Worm (Caenorhabditis elegans): ENCODE results near the gene dhhc-4.
A peak's percentile ranks its signal among the peaks of the same experiment; 100 is the strongest.

The dhhc-4 gene

DNA sequence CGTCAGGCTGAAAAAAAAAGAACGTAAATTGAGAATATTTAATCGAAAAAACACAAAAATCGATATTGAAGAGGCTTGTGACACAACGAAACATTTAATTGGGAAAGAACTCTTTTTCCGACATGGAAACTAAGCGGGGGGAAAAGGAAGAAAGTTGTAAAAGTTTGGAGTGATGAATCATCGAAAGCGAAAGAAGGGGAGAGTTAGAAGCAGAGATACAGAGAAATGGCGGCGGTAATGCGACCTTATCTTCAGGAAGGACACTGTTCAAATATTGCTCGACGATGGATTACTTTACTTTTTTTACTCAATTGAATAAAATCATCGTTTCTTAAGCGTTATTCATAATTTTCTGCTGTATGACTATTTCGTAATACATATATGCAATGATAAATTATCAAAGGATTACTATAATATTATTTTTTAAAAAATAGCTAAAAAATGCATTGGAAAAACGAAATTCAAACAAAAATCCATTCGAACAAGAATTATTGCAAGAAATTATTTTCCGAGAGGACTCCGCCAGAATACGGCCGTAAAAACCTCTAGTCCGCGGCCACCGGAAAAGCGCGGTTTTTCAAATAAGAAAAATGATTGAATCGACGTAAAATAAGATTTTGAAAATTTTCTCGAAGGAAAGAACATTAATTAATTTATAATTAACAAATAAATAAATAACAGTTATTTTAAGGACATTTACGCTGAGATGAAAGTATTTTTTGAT lies at the start of gene dhhc-4 (continued):
- TF ChIP-seq ces-1 (GFP tag; optimal IDR thresholded peaks at IDR 0.05) (no peak), hpl-2 (GFP tag; optimal IDR thresholded peaks at IDR 0.05) (no peak), ceh-82 (tag; optimal IDR thresholded peaks at IDR 0.05) (peak; percentile 52 to 58 (median 55)), mep-1 (tag; optimal IDR thresholded peaks at IDR 0.05) (peak; percentile 52), irx-1 (tag; optimal IDR thresholded peaks at IDR 0.05) (peak; percentile 95), nhr-19 (GFP tag; conservative IDR thresholded peaks at IDR 0.05) (peak; percentile 90), lin-13 (GFP tag; optimal IDR thresholded peaks at IDR 0.05) (no peak), nhr-90 (tag; optimal IDR thresholded peaks at IDR 0.05; ENCODE audit: poor library complexity) (peak; percentile 96), nhr-11 (tag; optimal IDR thresholded peaks at IDR 0.05) (no peak), unc-130 (tag; optimal IDR thresholded peaks at IDR 0.05) (peak; percentile 28), ama-1 (optimal IDR thresholded peaks at IDR 0.05) (no peak), hlh-4 (tag; optimal IDR thresholded peaks at IDR 0.05) (peak; percentile 85), F16B12.6 (tag; optimal IDR thresholded peaks at IDR 0.05) (peak; percentile 0), snpc-4 (tag; optimal IDR thresholded peaks at IDR 0.05) (peak; percentile 28), unc-62 (GFP tag; optimal IDR thresholded peaks at IDR 0.05) (no peak), nhr-28 (tag; optimal IDR thresholded peaks at IDR 0.05) (no peak), fkh-8 (tag; optimal IDR thresholded peaks at IDR 0.05) (peak; percentile 85), pax-3 (tag; optimal IDR thresholded peaks at IDR 0.05) (peak; percentile 95), nhr-237 (tag; optimal IDR thresholded peaks at IDR 0.05) (no peak), jun-1 (tag; optimal IDR thresholded peaks at IDR 0.05) (no peak), unc-86 (tag; optimal IDR thresholded peaks at IDR 0.05) (peak; percentile 83), nhr-77 (tag; optimal IDR thresholded peaks at IDR 0.05) (no peak), rnt-1 (tag; optimal IDR thresholded peaks at IDR 0.05) (peak; percentile 99), nhr-20 (tag; optimal IDR thresholded peaks at IDR 0.05) (peak; percentile 85), aha-1 (tag; optimal IDR thresholded peaks at IDR 0.05) (no peak), ceh-63 (GFP tag; optimal IDR thresholded peaks at IDR 0.05) (no peak), vab-15 (tag; optimal IDR thresholded peaks at IDR 0.05) (peak; percentile 33), egl-27 (tag; optimal IDR thresholded peaks at IDR 0.05) (no peak), fkh-10 (GFP tag; optimal IDR thresholded peaks at IDR 0.05) (no peak), tbx-2 (tag; optimal IDR thresholded peaks at IDR 0.05) (peak; percentile 94), ztf-4 (tag; optimal IDR thresholded peaks at IDR 0.05) (no peak), swsn-7 (tag; optimal IDR thresholded peaks at IDR 0.05) (peak; percentile 89), elt-3 (tag; optimal IDR thresholded peaks at IDR 0.05) (no peak), nhr-85 (tag) (peak; percentile 92)

DNA sequence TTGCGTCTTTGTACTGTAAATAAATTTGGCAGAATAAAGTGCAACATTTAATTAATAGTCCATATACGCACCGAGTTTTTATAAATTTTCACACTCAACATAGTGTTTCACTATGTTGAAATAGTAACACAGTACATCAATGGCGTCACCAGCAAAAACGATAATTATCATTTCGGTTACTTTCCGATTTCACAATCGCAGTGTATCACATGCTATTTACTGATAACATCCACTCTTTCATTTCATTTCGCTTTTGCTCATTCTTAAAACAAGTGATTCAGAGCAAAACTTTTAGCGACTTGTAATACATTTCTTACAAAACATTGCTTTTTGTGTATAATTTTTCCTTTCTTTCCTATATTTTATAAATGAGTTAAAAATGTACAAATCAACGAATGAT lies 46.1 kb upstream of the dhhc-4 start, which contains the start of gene cbp-3:
Gene cbp-3, plus strand, starts transcription at position 272 of the 400 bp plus-strand sequence.
- peak; percentile 28 for TF ChIP-seq elt-2 (tag; optimal IDR thresholded peaks at IDR 0.05)
- TF ChIP-seq lsy-2 (tag; optimal IDR thresholded peaks at IDR 0.05) = no peak
- peak in 1 of 2 experiments; percentile 41 for TF ChIP-seq lin-35 (GFP tag; optimal IDR thresholded peaks at IDR 0.05)
- peak; percentile 75 for TF ChIP-seq pqm-1 (tag; optimal IDR thresholded peaks at IDR 0.05)

DNA sequence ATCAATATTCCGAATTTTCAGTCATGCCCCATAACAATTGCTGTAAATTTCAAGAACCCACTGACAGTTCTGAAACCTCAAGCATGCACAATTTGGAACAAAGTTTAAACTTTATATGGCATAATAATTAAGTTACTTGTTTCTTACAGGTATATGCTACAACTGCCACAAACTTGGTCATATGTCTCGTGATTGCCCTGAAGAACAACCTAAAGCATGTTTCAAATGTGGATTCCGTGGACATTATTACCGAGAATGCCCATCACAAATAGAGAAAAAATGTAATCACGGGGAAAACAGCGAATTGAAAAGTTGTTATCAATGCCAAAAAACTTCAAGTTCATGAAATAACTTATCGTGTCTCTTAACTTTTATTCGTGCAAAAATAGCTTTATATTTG lies 45.4 kb upstream of the dhhc-4 start:
- no peak for TF ChIP-seq fkh-10 (GFP tag; optimal IDR thresholded peaks at IDR 0.05)
- TF ChIP-seq nhr-77 (tag; optimal IDR thresholded peaks at IDR 0.05) = no peak
- TF ChIP-seq unc-30 (tag; optimal IDR thresholded peaks at IDR 0.05) = no peak
- no peak for TF ChIP-seq aha-1 (tag; optimal IDR thresholded peaks at IDR 0.05)
- no peak for TF ChIP-seq ceh-63 (GFP tag; optimal IDR thresholded peaks at IDR 0.05)
- no peak for TF ChIP-seq ztf-4 (tag; optimal IDR thresholded peaks at IDR 0.05)
- no peak for TF ChIP-seq sup-37 (GFP tag; optimal IDR thresholded peaks at IDR 0.05)
- no peak for TF ChIP-seq zip-4 (GFP tag; optimal IDR thresholded peaks at IDR 0.05)
- TF ChIP-seq alr-1 (tag; optimal IDR thresholded peaks at IDR 0.05; ENCODE audit: borderline replicate concordance) = no peak
- no peak for TF ChIP-seq ceh-82 (tag; optimal IDR thresholded peaks at IDR 0.05)
- no peak for TF ChIP-seq nhr-71 (tag; optimal IDR thresholded peaks at IDR 0.05)
- no peak for TF ChIP-seq jun-1 (tag; optimal IDR thresholded peaks at IDR 0.05)
- no peak for TF ChIP-seq nhr-47 (tag; optimal IDR thresholded peaks at IDR 0.05)
- peak; percentile 16 for TF ChIP-seq blmp-1 (tag; optimal IDR thresholded peaks at IDR 0.05)
- no peak for TF ChIP-seq vab-15 (tag; optimal IDR thresholded peaks at IDR 0.05)
- no peak for TF ChIP-seq zag-1 (tag; optimal IDR thresholded peaks at IDR 0.05)
- TF ChIP-seq efl-1 (optimal IDR thresholded peaks at IDR 0.05) = no peak
- TF ChIP-seq efl-1 (GFP tag; optimal IDR thresholded peaks at IDR 0.05 in 1 of 2) = peak in 1 of 2 experiments; percentile 44
- TF ChIP-seq xbp-1 (tag; optimal IDR thresholded peaks at IDR 0.05) = no peak
- TF ChIP-seq lin-15B (tag; optimal IDR thresholded peaks at IDR 0.05) = no peak
- peak in 1 of 2 experiments; percentile 54 for TF ChIP-seq lin-35 (GFP tag; optimal IDR thresholded peaks at IDR 0.05)
- no peak for TF ChIP-seq unc-98 (GFP tag; IDR thresholded peaks at IDR 0.05)

Data from whole organism, L1 larva.